Fruit fly (Drosophila melanogaster) whole organism, embryonic: Measurements from ENCODE around the gene TwdlC.
A peak's percentile ranks its signal among the peaks of the same experiment; 100 is the strongest.

ENCODE experiments used
- Awh ChIP-seq: fragments of 200-800 bp; sonication (Bioruptor generic); IDR thresholded peaks from 2 replicates; pipeline ENCODE4, ENCODE4 v1.3.6; 2022; ENCODE audit warnings: missing biosample characterization, missing genetic modification characterization
- D ChIP-seq, 2 experiments: fragments of 200-800 bp in 1 of 2; fragments of >200 bp in 1 of 2; sonication (Bioruptor generic) in 1 of 2; optimal IDR thresholded peaks; 2 replicates in 1 of 2; 3 replicates in 1 of 2; lab custom pipeline; 2017; ENCODE audit warnings: mild to moderate bottlenecking in 1 of 2, missing biosample characterization in 1 of 2, missing genetic modification characterization in 1 of 2, missing genetic modification reagents in 1 of 2
- Gug ChIP-seq: fragments of 200-800 bp; sonication (Bioruptor generic); IDR thresholded peaks from 4 replicates; pipeline ENCODE4 v1.3.6; 2022; ENCODE audit warnings: missing biosample characterization, missing genetic modification characterization
- gce ChIP-seq: fragments of 200-800 bp; sonication (Bioruptor generic); IDR thresholded peaks from 3 replicates; pipeline ENCODE4 v1.3.6; 2022; ENCODE audit warnings: missing biosample characterization, missing genetic modification characterization
- ham ChIP-seq: fragments of 200-800 bp; sonication (Bioruptor generic); IDR thresholded peaks from 2 replicates; pipeline ENCODE4 v1.3.6; 2022; ENCODE audit warnings: missing biosample characterization, missing genetic modification characterization
- tna ChIP-seq: fragments of 200-800 bp; sonication (Bioruptor generic); IDR thresholded peaks from 2 replicates; pipeline ENCODE4 v1.3.6; 2022; ENCODE audit warnings: missing biosample characterization, missing genetic modification characterization; ENCODE audit not compliant: partially characterized antibody

DNA sequence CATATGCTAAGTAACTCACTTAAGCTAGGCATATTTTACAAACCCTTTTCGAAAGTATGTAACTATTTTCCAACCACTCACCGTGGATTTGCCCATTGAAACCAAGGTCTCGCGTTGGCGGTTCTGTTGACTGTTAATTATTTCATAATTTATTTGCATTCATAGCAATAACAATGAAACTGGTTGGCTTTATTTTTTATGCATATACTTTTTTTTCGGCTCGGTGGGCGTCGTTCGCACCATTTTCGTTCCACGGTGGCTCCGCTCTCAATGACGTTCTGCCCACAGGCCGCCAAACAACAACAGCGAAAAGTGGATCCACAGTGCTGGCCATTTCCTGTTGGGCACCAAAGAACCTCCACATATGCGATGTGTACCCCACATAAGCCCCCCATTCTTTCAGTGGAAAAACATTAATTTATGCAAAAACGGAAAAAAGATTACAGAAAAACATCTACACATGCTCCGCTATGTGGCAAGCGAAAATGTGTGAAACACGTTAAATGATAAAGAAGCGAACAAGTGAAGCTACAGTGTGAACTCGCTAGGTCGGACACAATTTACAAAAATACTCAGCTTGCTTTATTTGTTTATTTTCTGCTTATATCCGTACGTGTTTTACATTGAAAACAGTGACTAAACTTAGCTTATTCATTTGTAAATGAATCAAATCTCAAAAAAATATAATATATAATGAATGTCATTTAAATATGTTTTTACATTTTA is 26.9 kb upstream of the TwdlC start:
- TF ChIP-seq Gug (GFP tag; lab: Robert Waterston, UW): peak; percentile 29; the same call in 2 of the 4 replicates
- TF ChIP-seq gce (GFP tag; lab: Robert Waterston, UW): 0 out of 3 replicates have a peak, but pooled peaks have one; percentile 10
- no peak for TF ChIP-seq D (optimal IDR thresholded peaks at IDR 0.05; lab: Kevin White, UChicago)
- TF ChIP-seq D (GFP tag; optimal IDR thresholded peaks at IDR 0.05; lab: Kevin White, UChicago): no peak
- TF ChIP-seq ham (GFP tag; lab: Robert Waterston, UW): no peak
- TF ChIP-seq Awh: no peak
- TF ChIP-seq tna (GFP tag; lab: Robert Waterston, UW): no peak
